Worm (Caenorhabditis elegans): Measurements from ENCODE around the gene acy-3.

- TF ChIP-seq unc-55 (GFP tag; optimal IDR thresholded peaks at IDR 0.05) (no peak), hlh-30 (tag; optimal IDR thresholded peaks at IDR 0.05; ENCODE audit: insufficient read depth) (no peak), ttx-3 (tag; optimal IDR thresholded peaks at IDR 0.05) (no peak)
These were observed 41.1 kb downstream of the acy-3 start, which contains the start of gene lin-48 for ce11 chrIII:3745138-3745537.
